Worm (Caenorhabditis elegans) whole organism, young adult: ENCODE results near the gene srx-29.
"Not testable (repeated sequence)": the region's sequence is repeated elsewhere in the genome, so short reads cannot be mapped to it uniquely, and the experiment has no call there.

Experiments used
- C06A6.2 ChIP-seq: fragments of 200-800 bp; sonication (Bioruptor generic); conservative IDR thresholded peaks from 2 replicates; pipeline ENCODE4 v1.3.6; 2022; ENCODE audit warnings: missing genetic modification characterization, missing compliant biosample characterization
- T07F8.4 ChIP-seq: sonication (generic microtip); optimal IDR thresholded peaks from 2 replicates; lab custom pipeline; 2016; ENCODE audit warnings: mild to moderate bottlenecking, missing genetic modification characterization, moderate library complexity, missing compliant biosample characterization
- Y53F4B.3 ChIP-seq: fragments of 200-800 bp; sonication (Bioruptor generic); IDR thresholded peaks from 2 replicates; pipeline ENCODE4 v1.3.6; 2022; ENCODE audit warnings: missing genetic modification reagents, missing genetic modification characterization, missing compliant biosample characterization
- ccch-3 ChIP-seq: fragments of 200-800 bp; sonication (Bioruptor generic); optimal IDR thresholded peaks from 2 replicates; lab custom pipeline; 2018; ENCODE audit warnings: mild to moderate bottlenecking, missing genetic modification characterization, missing compliant biosample characterization
- ceh-40 ChIP-seq: fragments of 200-800 bp; sonication (Bioruptor generic); IDR thresholded peaks from 2 replicates; pipeline ENCODE4 v1.3.6; 2022; ENCODE audit warnings: missing genetic modification characterization, missing compliant biosample characterization
- hlh-26 ChIP-seq: fragments of 200-800 bp; sonication (Bioruptor generic); conservative IDR thresholded peaks from 2 replicates; pipeline ENCODE4 v1.3.6; 2022; ENCODE audit warnings: missing genetic modification reagents, missing genetic modification characterization, missing compliant biosample characterization
- lin-26 ChIP-seq: fragments of 200-800 bp; sonication (Bioruptor generic); IDR thresholded peaks from 2 replicates; pipeline ENCODE4 v1.3.6; 2022; ENCODE audit warnings: missing genetic modification reagents, missing genetic modification characterization, missing compliant biosample characterization
- madf-10 ChIP-seq: sonication (generic microtip); optimal IDR thresholded peaks from 2 replicates; lab custom pipeline; 2016; ENCODE audit warnings: mild to moderate bottlenecking, missing genetic modification characterization, missing compliant biosample characterization
- pha-4 ChIP-seq: fragments of 150-350 bp; sonication (generic microtip); optimal IDR thresholded peaks from 2 replicates; lab custom pipeline; 2014; ENCODE audit warnings: missing biosample characterization, missing genetic modification reagents, missing genetic modification characterization
- sea-2 ChIP-seq: fragments of 200-800 bp; sonication (Bioruptor generic); IDR thresholded peaks from 2 replicates; pipeline ENCODE4 v1.3.6; 2022; ENCODE audit warnings: missing genetic modification characterization, missing compliant biosample characterization
- xnd-1 ChIP-seq: sonication (generic microtip); optimal IDR thresholded peaks from 2 replicates; lab custom pipeline; 2016; ENCODE audit warnings: missing genotype, missing genetic modification reagents, missing genetic modification characterization, missing compliant biosample characterization

- not testable (repeated sequence) for TF ChIP-seq Y53F4B.3 (GFP tag; lab: Robert Waterston, UW); lin-26; T07F8.4 (tag; lab: Kevin White, UChicago); ceh-40 (GFP tag; lab: Robert Waterston, UW); xnd-1 (tag; lab: Kevin White, UChicago); madf-10 (tag; lab: Kevin White, UChicago); C06A6.2; ccch-3 (GFP tag; lab: Kevin White, UChicago); sea-2; hlh-26 (GFP tag; lab: Robert Waterston, UW); pha-4
Measured at ce11 chrV:15670139-15670538, 27.9 kb downstream of the srx-29 start, which contains the start of gene K06B4.15.
